Fruit fly (Drosophila melanogaster): ENCODE results near the gene CG18249.

Gene CG18249

dm6 chr3R:8250166-8250733 lies 30.3 kb downstream of the CG18249 start, which contains the start of gene mtg:
mtg (plus strand) TSS chr3R:8250497.
- TF ChIP-seq fd96Ca (GFP tag; IDR thresholded peaks at IDR 0.05) (peak; percentile 25; the same call in 1 of the 3 replicates), CG34367 (tag; optimal IDR thresholded peaks at IDR 0.05) (no peak), CG8159 (tag; optimal IDR thresholded peaks at IDR 0.05) (no peak), CG14655 (GFP tag; optimal IDR thresholded peaks at IDR 0.05) (no peak), CG9948 (tag; optimal IDR thresholded peaks at IDR 0.05) (no peak), CG32121 (GFP tag; IDR thresholded peaks at IDR 0.05) (no peak), Pif1B (GFP tag; optimal IDR thresholded peaks at IDR 0.05) (no peak), EcR (GFP tag; optimal IDR thresholded peaks at IDR 0.05) (no peak), CG8301 (tag; optimal IDR thresholded peaks at IDR 0.05) (no peak), Pif1A (GFP tag; optimal IDR thresholded peaks at IDR 0.05) (no peak), CG10348 (GFP tag; IDR thresholded peaks at IDR 0.05) (no peak), CG15710 (tag; optimal IDR thresholded peaks at IDR 0.05) (no peak), Snoo (tag; optimal IDR thresholded peaks at IDR 0.05) (no peak), rn (GFP tag; IDR thresholded peaks at IDR 0.05) (0 out of 2 replicates have a peak, but pooled peaks have one; percentile 11), CG4496 (GFP tag; IDR thresholded peaks at IDR 0.05) (peak; percentile 17; the same call in 1 of the 3 replicates), CG13204 (GFP tag; optimal IDR thresholded peaks at IDR 0.05) (no peak), CG12605 (GFP tag; IDR thresholded peaks at IDR 0.05) (no peak), gl (tag; optimal IDR thresholded peaks at IDR 0.05) (no peak), Ets98B (GFP tag; IDR thresholded peaks at IDR 0.05) (peak; percentile 31; the same call in 1 of the 2 replicates), CG17806 (tag; optimal IDR thresholded peaks at IDR 0.05) (no peak), D1 (tag; optimal IDR thresholded peaks at IDR 0.05) (no peak)

- TF ChIP-seq CG8159 (tag; optimal IDR thresholded peaks at IDR 0.05) (no peak), D1 (tag; optimal IDR thresholded peaks at IDR 0.05) (no peak), CG13204 (GFP tag; optimal IDR thresholded peaks at IDR 0.05) (peak; percentile 90), fd96Ca (GFP tag; IDR thresholded peaks at IDR 0.05) (0 out of 3 replicates have a peak, but pooled peaks have one; percentile 18)
Measured at dm6 chr3R:8251532-8251931, 31.6 kb downstream of the CG18249 start.

- no peak for TF ChIP-seq Pif1B (GFP tag; optimal IDR thresholded peaks at IDR 0.05)
- no peak for TF ChIP-seq Ets98B (GFP tag; IDR thresholded peaks at IDR 0.05)
- TF ChIP-seq EcR (GFP tag; optimal IDR thresholded peaks at IDR 0.05), result no peak
- no peak for TF ChIP-seq CG34367 (tag; optimal IDR thresholded peaks at IDR 0.05)
- no peak for TF ChIP-seq Pif1A (GFP tag; optimal IDR thresholded peaks at IDR 0.05)
- no peak for TF ChIP-seq gl (tag; optimal IDR thresholded peaks at IDR 0.05)
- TF ChIP-seq CG32121 (GFP tag; IDR thresholded peaks at IDR 0.05), result no peak
- no peak for TF ChIP-seq CG9948 (tag; optimal IDR thresholded peaks at IDR 0.05)
- no peak for TF ChIP-seq CG15710 (tag; optimal IDR thresholded peaks at IDR 0.05)
- no peak for TF ChIP-seq fd96Ca (GFP tag; IDR thresholded peaks at IDR 0.05)
- no peak for TF ChIP-seq CG14655 (GFP tag; optimal IDR thresholded peaks at IDR 0.05)
Measured at dm6 chr3R:8254347-8254746, 34.4 kb downstream of the CG18249 start.

dm6 chr3R:8256040-8256439 lies 36.1 kb downstream of the CG18249 start:
- peak; percentile 47; the same call in 1 of the 2 replicates for TF ChIP-seq Ets98B (GFP tag; IDR thresholded peaks at IDR 0.05)
- TF ChIP-seq CG32121 (GFP tag; IDR thresholded peaks at IDR 0.05), result peak; percentile 53
- TF ChIP-seq CG14655 (GFP tag; optimal IDR thresholded peaks at IDR 0.05), result peak; percentile 68
- TF ChIP-seq gl (tag; optimal IDR thresholded peaks at IDR 0.05), result no peak
- TF ChIP-seq CG8301 (tag; optimal IDR thresholded peaks at IDR 0.05), result peak; percentile 68
- TF ChIP-seq fd96Ca (GFP tag; IDR thresholded peaks at IDR 0.05), result no peak
- peak; percentile 36; the same call in 1 of the 2 replicates for TF ChIP-seq CG12605 (GFP tag; IDR thresholded peaks at IDR 0.05)

dm6 chr3R:8261634-8262033 lies 41.7 kb downstream of the CG18249 start:
- TF ChIP-seq CG17806 (tag; optimal IDR thresholded peaks at IDR 0.05) (no peak), CG8159 (tag; optimal IDR thresholded peaks at IDR 0.05) (no peak), CG8301 (tag; optimal IDR thresholded peaks at IDR 0.05) (no peak), CG12605 (GFP tag; IDR thresholded peaks at IDR 0.05) (no peak), Ets98B (GFP tag; IDR thresholded peaks at IDR 0.05) (no peak), EcR (GFP tag; optimal IDR thresholded peaks at IDR 0.05) (no peak), rn (GFP tag; IDR thresholded peaks at IDR 0.05) (no peak), fd96Ca (GFP tag; IDR thresholded peaks at IDR 0.05) (no peak), gl (tag; optimal IDR thresholded peaks at IDR 0.05) (no peak), CG10348 (GFP tag; IDR thresholded peaks at IDR 0.05) (no peak), Pif1A (GFP tag; optimal IDR thresholded peaks at IDR 0.05) (no peak), CG4496 (GFP tag; IDR thresholded peaks at IDR 0.05) (no peak), CG34367 (tag; optimal IDR thresholded peaks at IDR 0.05) (no peak), Pif1B (GFP tag; optimal IDR thresholded peaks at IDR 0.05) (no peak), Snoo (tag; optimal IDR thresholded peaks at IDR 0.05) (no peak), CG15710 (tag; optimal IDR thresholded peaks at IDR 0.05) (no peak), CG32121 (GFP tag; IDR thresholded peaks at IDR 0.05) (no peak), CG13204 (GFP tag; optimal IDR thresholded peaks at IDR 0.05) (no peak), D1 (tag; optimal IDR thresholded peaks at IDR 0.05) (no peak)

- TF ChIP-seq CG8301 (tag; optimal IDR thresholded peaks at IDR 0.05) (peak; percentile 64), EcR (GFP tag; optimal IDR thresholded peaks at IDR 0.05) (no peak), CG12605 (GFP tag; IDR thresholded peaks at IDR 0.05) (no peak), rn (GFP tag; IDR thresholded peaks at IDR 0.05) (peak; percentile 73), CG14655 (GFP tag; optimal IDR thresholded peaks at IDR 0.05) (no peak), CG10348 (GFP tag; IDR thresholded peaks at IDR 0.05) (peak; percentile 39; the same call in 1 of the 2 replicates), gl (tag; optimal IDR thresholded peaks at IDR 0.05) (no peak), fd96Ca (GFP tag; IDR thresholded peaks at IDR 0.05) (peak; percentile 61; the same call in 2 of the 3 replicates), CG15710 (tag; optimal IDR thresholded peaks at IDR 0.05) (peak; percentile 83), CG34367 (tag; optimal IDR thresholded peaks at IDR 0.05) (peak; percentile 65), Ets98B (GFP tag; IDR thresholded peaks at IDR 0.05) (peak; percentile 71; the same call in 1 of the 2 replicates), CG32121 (GFP tag; IDR thresholded peaks at IDR 0.05) (peak; percentile 73), CG4496 (GFP tag; IDR thresholded peaks at IDR 0.05) (peak; percentile 85), Snoo (tag; optimal IDR thresholded peaks at IDR 0.05) (peak; percentile 85), CG9948 (tag; optimal IDR thresholded peaks at IDR 0.05) (peak; percentile 77), CG17806 (tag; optimal IDR thresholded peaks at IDR 0.05) (peak; percentile 70), Pif1B (GFP tag; optimal IDR thresholded peaks at IDR 0.05) (no peak), CG8159 (tag; optimal IDR thresholded peaks at IDR 0.05) (peak; percentile 83)
Measured at dm6 chr3R:8264302-8265080, 44.5 kb downstream of the CG18249 start, which contains the start of the genes RPA1 and Mcm2. RPA1 (minus strand) TSS chr3R:8264451. Mcm2 (plus strand) TSS chr3R:8264970.

Data from whole organism, pupa.